Fruit fly (Drosophila melanogaster): ENCODE data around the gene Klp3A.

Klp3A gene

DNA sequence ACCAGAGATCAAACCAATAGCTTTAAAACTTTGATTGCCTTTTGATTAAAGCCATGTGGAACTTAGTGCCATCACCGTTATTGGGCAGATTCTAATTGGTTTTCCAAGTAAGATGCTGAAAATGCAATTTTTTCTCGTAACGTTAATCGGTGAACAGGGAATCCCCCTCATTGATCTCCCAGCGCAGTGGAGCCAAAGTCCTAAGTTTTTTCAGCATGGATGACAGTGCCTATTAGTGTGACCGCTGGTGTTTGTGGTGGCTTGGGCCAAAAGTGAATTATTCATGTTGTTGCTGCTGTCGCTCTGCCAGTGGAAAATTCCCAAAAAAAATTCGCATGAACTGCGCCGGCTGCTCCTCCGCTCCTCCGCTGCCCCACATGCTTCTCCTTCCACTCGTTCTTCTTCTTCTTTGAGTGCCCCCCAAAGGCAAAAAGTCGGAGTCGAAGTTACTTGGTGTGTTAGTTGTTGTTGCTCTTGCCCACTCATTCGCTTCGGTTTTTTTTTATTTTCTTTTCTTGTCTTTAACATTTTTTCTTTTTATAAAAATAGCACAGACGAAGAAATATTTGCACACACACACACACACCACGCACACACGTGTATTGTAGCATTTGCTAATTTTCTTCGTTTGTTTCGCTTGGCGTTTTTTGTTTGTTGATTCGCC lies 44.2 kb upstream of the Klp3A start (continued):
- peak in 1 of 2 experiments; percentile 51 for TF ChIP-seq bsh (GFP tag; optimal IDR thresholded peaks at IDR 0.05)
- peak; percentile 40 for TF ChIP-seq Drgx (GFP tag; IDR thresholded peaks at IDR 0.05)
- TF ChIP-seq CG17385 (GFP tag; optimal IDR thresholded peaks at IDR 0.05): peak; percentile 20
- peak; percentile 25 for TF ChIP-seq sens (GFP tag)
- peak; percentile 41; the same call in 1 of the 3 replicates for TF ChIP-seq z (GFP tag; IDR thresholded peaks at IDR 0.05)
- no peak for TF ChIP-seq so (GFP tag; IDR thresholded peaks at IDR 0.05)
- no peak for TF ChIP-seq Hmr (GFP tag; optimal IDR thresholded peaks at IDR 0.05)
- peak; percentile 36; the same call in 1 of the 2 replicates for TF ChIP-seq CG32532 (GFP tag; IDR thresholded peaks at IDR 0.05)
- no peak for TF ChIP-seq Mad (GFP tag; optimal IDR thresholded peaks at IDR 0.05)
- 0 out of 2 replicates have a peak, but pooled peaks have one; percentile 42 for TF ChIP-seq al (GFP tag; IDR thresholded peaks at IDR 0.05)

dm6 chrX:2647472-2647883 lies 43.6 kb upstream of the Klp3A start:
- no peak for TF ChIP-seq MTF-1 (GFP tag; optimal IDR thresholded peaks at IDR 0.05; ENCODE audit: borderline replicate concordance)
- TF ChIP-seq CG10274 (GFP tag; optimal IDR thresholded peaks at IDR 0.05): peak; percentile 34
- no peak for TF ChIP-seq D (optimal IDR thresholded peaks at IDR 0.05)
- TF ChIP-seq D (GFP tag; optimal IDR thresholded peaks at IDR 0.05): peak; percentile 34
- TF ChIP-seq her (GFP tag; optimal IDR thresholded peaks at IDR 0.05): peak; percentile 42
- TF ChIP-seq sna (GFP tag; IDR thresholded peaks at IDR 0.05; ENCODE audit: partially characterized antibody): no peak
- TF ChIP-seq CG17829 (tag; optimal IDR thresholded peaks at IDR 0.05): peak; percentile 59
- TF ChIP-seq cas (GFP tag; IDR thresholded peaks at IDR 0.05): no peak
- no peak for TF ChIP-seq ato (GFP tag; IDR thresholded peaks at IDR 0.05; ENCODE audit: partially characterized antibody)
- peak; percentile 25 for TF ChIP-seq jing (GFP tag; optimal IDR thresholded peaks at IDR 0.05)
- TF ChIP-seq CoRest (tag; optimal IDR thresholded peaks at IDR 0.05): peak; percentile 68
- TF ChIP-seq tio (GFP tag; optimal IDR thresholded peaks at IDR 0.05): peak; percentile 46
- peak; percentile 58 for TF ChIP-seq ase (GFP tag; IDR thresholded peaks at IDR 0.05)
- TF ChIP-seq zfh1 (GFP tag; IDR thresholded peaks at IDR 0.05): 0 out of 3 replicates have a peak, but pooled peaks have one; percentile 61
- peak; percentile 38 for TF ChIP-seq CG18619 (GFP tag; optimal IDR thresholded peaks at IDR 0.05)
- peak; percentile 24 for TF ChIP-seq CG13894 (tag; optimal IDR thresholded peaks at IDR 0.05)
- TF ChIP-seq Vsx1 (GFP tag; optimal IDR thresholded peaks at IDR 0.05): peak; percentile 26
- no peak for TF ChIP-seq grn (GFP tag; optimal IDR thresholded peaks at IDR 0.05)
- peak; percentile 43 for TF ChIP-seq CG12659 (GFP tag; optimal IDR thresholded peaks at IDR 0.05)
- TF ChIP-seq Hey (tag; optimal IDR thresholded peaks at IDR 0.05): peak; percentile 12
- peak; percentile 47 for TF ChIP-seq shn (GFP tag; optimal IDR thresholded peaks at IDR 0.05)
- TF ChIP-seq CG8359 (GFP tag; optimal IDR thresholded peaks at IDR 0.05; ENCODE audit: borderline replicate concordance): no peak
- peak; percentile 3 for TF ChIP-seq Hand (GFP tag; optimal IDR thresholded peaks at IDR 0.05)
- 0 out of 2 replicates have a peak, but pooled peaks have one; percentile 44 for TF ChIP-seq aop (GFP tag; IDR thresholded peaks at IDR 0.05)
- TF ChIP-seq CG17359 (tag; optimal IDR thresholded peaks at IDR 0.05): peak; percentile 71
- TF ChIP-seq nmo (GFP tag; optimal IDR thresholded peaks at IDR 0.05): peak; percentile 63
- TF ChIP-seq CG12391 (tag; optimal IDR thresholded peaks at IDR 0.05): peak; percentile 58
- peak; percentile 60 for TF ChIP-seq CG6813 (GFP tag; optimal IDR thresholded peaks at IDR 0.05)
- no peak for TF ChIP-seq stwl (tag; optimal IDR thresholded peaks at IDR 0.05)
- peak; percentile 92 for TF ChIP-seq Ets65A (GFP tag)
- TF ChIP-seq slp2 (GFP tag; optimal IDR thresholded peaks at IDR 0.05): peak; percentile 42
- no peak for TF ChIP-seq CG13123 (GFP tag; optimal IDR thresholded peaks at IDR 0.05)
- peak; percentile 73 for TF ChIP-seq crol (GFP tag; IDR thresholded peaks at IDR 0.05)
- no peak for TF ChIP-seq CG2199 (GFP tag; IDR thresholded peaks at IDR 0.05)
- peak; percentile 57 for TF ChIP-seq Ada2b (GFP tag; IDR thresholded peaks at IDR 0.05)
- peak; percentile 1 for TF ChIP-seq CG3065 (GFP tag; optimal IDR thresholded peaks at IDR 0.05)
- no peak; the same call in 1 of the 2 replicates for TF ChIP-seq Adf1 (GFP tag; IDR thresholded peaks at IDR 0.05)
- peak; percentile 40 for TF ChIP-seq CG15514 (GFP tag; optimal IDR thresholded peaks at IDR 0.05)

Data from whole organism, embryonic.